Fruit fly (Drosophila melanogaster): ENCODE results near the gene CG6763.

The CG6763 gene

DNA sequence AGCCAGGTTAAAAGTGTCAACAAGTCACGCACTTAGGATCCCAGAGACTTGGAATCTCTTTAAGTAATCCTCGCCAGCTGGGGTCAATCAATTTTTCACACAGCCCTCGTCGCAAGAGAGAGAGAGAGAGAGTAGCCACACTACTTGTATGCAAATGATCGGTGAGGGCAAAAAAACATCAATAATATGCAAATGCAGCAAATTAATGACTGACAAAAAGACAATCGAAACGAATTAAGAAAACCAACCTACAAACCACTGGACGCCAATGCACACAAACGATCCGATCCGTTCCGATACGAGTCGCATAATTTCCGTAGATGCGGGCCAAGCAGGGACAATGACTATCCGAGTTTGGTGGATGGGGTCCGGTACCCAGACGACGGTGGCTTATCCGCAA lies 25.9 kb downstream of the CG6763 start:
- TF ChIP-seq usp (GFP tag; optimal IDR thresholded peaks at IDR 0.05) = no peak

dm6 chr3R:23310151-23310550 lies 26.3 kb downstream of the CG6763 start:
- TF ChIP-seq Rel (GFP tag; optimal IDR thresholded peaks at IDR 0.05) = no peak
- no peak for TF ChIP-seq Rel (tag; optimal IDR thresholded peaks at IDR 0.05)
- no peak for TF ChIP-seq brk (GFP tag; optimal IDR thresholded peaks at IDR 0.05)
- no peak for TF ChIP-seq Mio (GFP tag; optimal IDR thresholded peaks at IDR 0.05)
- no peak for TF ChIP-seq tai (GFP tag; optimal IDR thresholded peaks at IDR 0.05)
- no peak for TF ChIP-seq CrebA (GFP tag; optimal IDR thresholded peaks at IDR 0.05; ENCODE audit: borderline replicate concordance)
- TF ChIP-seq dmrt93B (GFP tag; optimal IDR thresholded peaks at IDR 0.05) = no peak
- no peak for TF ChIP-seq OdsH (GFP tag; optimal IDR thresholded peaks at IDR 0.05)
- TF ChIP-seq jim (GFP tag; optimal IDR thresholded peaks at IDR 0.05) = no peak
- TF ChIP-seq sage (GFP tag; optimal IDR thresholded peaks at IDR 0.05) = no peak
- TF ChIP-seq Myc (optimal IDR thresholded peaks at IDR 0.05) = no peak
- no peak for TF ChIP-seq Hr83 (GFP tag; optimal IDR thresholded peaks at IDR 0.05; ENCODE audit: poor library complexity, severe bottlenecking)
- TF ChIP-seq lola (GFP tag; optimal IDR thresholded peaks at IDR 0.05) = no peak
- no peak for TF ChIP-seq woc (GFP tag; optimal IDR thresholded peaks at IDR 0.05)
- no peak for TF ChIP-seq Vsx2 (GFP tag; optimal IDR thresholded peaks at IDR 0.05; ENCODE audit: partially characterized antibody)
- no peak for TF ChIP-seq fru (GFP tag; optimal IDR thresholded peaks at IDR 0.05)

DNA sequence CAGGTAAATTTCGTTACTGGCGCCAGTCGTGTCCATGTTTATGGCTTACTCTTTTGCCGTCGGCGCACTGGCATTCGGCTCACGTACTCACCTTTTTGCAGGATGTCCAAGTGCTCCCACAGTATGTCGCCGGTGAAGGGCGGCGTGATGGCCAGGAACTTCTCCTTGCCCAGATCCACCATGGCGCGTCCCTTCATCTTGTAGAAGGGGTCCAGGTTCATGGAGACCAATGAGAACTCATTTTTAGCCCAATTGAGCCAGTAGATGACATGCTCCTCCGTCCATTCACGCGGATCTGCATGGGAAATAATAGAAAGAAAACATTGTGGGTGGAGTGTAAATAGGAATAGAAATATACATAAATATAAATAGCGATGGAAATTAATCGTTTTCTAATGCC lies 29.0 kb downstream of the CG6763 start:
- TF ChIP-seq OdsH (GFP tag; optimal IDR thresholded peaks at IDR 0.05) = no peak
- no peak for TF ChIP-seq jim (GFP tag; optimal IDR thresholded peaks at IDR 0.05)
- TF ChIP-seq Dfd (GFP tag; optimal IDR thresholded peaks at IDR 0.05) = no peak
- no peak for TF ChIP-seq tai (GFP tag; optimal IDR thresholded peaks at IDR 0.05)
- no peak for TF ChIP-seq N (GFP tag; optimal IDR thresholded peaks at IDR 0.05)
- no peak for TF ChIP-seq Hnf4 (GFP tag; optimal IDR thresholded peaks at IDR 0.05)
- TF ChIP-seq ey (GFP tag; optimal IDR thresholded peaks at IDR 0.05) = no peak
- no peak for TF ChIP-seq CG9705 (GFP tag; optimal IDR thresholded peaks at IDR 0.05)
- no peak for TF ChIP-seq Dif (GFP tag; optimal IDR thresholded peaks at IDR 0.05; ENCODE audit: partially characterized antibody)
- no peak for TF ChIP-seq dl (GFP tag; optimal IDR thresholded peaks at IDR 0.05; ENCODE audit: insufficient read depth in 1 of 2, partially characterized antibody in 2 of 2)
- no peak for TF ChIP-seq sage (GFP tag; optimal IDR thresholded peaks at IDR 0.05)
- no peak for TF ChIP-seq Hr83 (GFP tag; optimal IDR thresholded peaks at IDR 0.05; ENCODE audit: poor library complexity, severe bottlenecking)
- TF ChIP-seq HLH106 (tag; optimal IDR thresholded peaks at IDR 0.05) = no peak
- TF ChIP-seq sv (GFP tag; optimal IDR thresholded peaks at IDR 0.05) = no peak
- no peak for TF ChIP-seq foxo (GFP tag; optimal IDR thresholded peaks at IDR 0.05)
- no peak for TF ChIP-seq CrebA (GFP tag; optimal IDR thresholded peaks at IDR 0.05; ENCODE audit: borderline replicate concordance)
- TF ChIP-seq fru (GFP tag; optimal IDR thresholded peaks at IDR 0.05) = no peak
- no peak for TF ChIP-seq GATAd (GFP tag; optimal IDR thresholded peaks at IDR 0.05)

- TF ChIP-seq rgr (GFP tag; optimal IDR thresholded peaks at IDR 0.05) = no peak
- TF ChIP-seq sage (GFP tag; optimal IDR thresholded peaks at IDR 0.05) = no peak
- peak; percentile 76 for TF ChIP-seq Dif (GFP tag; optimal IDR thresholded peaks at IDR 0.05; ENCODE audit: partially characterized antibody)
- TF ChIP-seq dl (GFP tag; optimal IDR thresholded peaks at IDR 0.05; ENCODE audit: insufficient read depth in 1 of 2, partially characterized antibody in 2 of 2) = peak; percentile 60 to 67
- TF ChIP-seq Mio (GFP tag; optimal IDR thresholded peaks at IDR 0.05) = no peak
- peak; percentile 27 for TF ChIP-seq jim (GFP tag; optimal IDR thresholded peaks at IDR 0.05)
- no peak for TF ChIP-seq GATAd (GFP tag; optimal IDR thresholded peaks at IDR 0.05)
- no peak for TF ChIP-seq Rel (GFP tag; optimal IDR thresholded peaks at IDR 0.05)
- TF ChIP-seq Rel (tag; optimal IDR thresholded peaks at IDR 0.05) = no peak
- peak; percentile 14 for TF ChIP-seq HLH106 (tag; optimal IDR thresholded peaks at IDR 0.05)
- TF ChIP-seq psq (GFP tag; optimal IDR thresholded peaks at IDR 0.05) = peak; percentile 24
- TF ChIP-seq Vsx2 (GFP tag; optimal IDR thresholded peaks at IDR 0.05; ENCODE audit: partially characterized antibody) = peak; percentile 1
- TF ChIP-seq Jra (GFP tag; optimal IDR thresholded peaks at IDR 0.05) = no peak
- no peak for TF ChIP-seq CG32264 (GFP tag; optimal IDR thresholded peaks at IDR 0.05)
- no peak for TF ChIP-seq Abd-B (GFP tag; optimal IDR thresholded peaks at IDR 0.05)
- peak; percentile 45 for TF ChIP-seq Sp1 (GFP tag; optimal IDR thresholded peaks at IDR 0.05)
- TF ChIP-seq Hnf4 (GFP tag; optimal IDR thresholded peaks at IDR 0.05) = no peak
- TF ChIP-seq Hr83 (GFP tag; optimal IDR thresholded peaks at IDR 0.05; ENCODE audit: poor library complexity, severe bottlenecking) = no peak
Measured at dm6 chr3R:23314332-23314731, 30.5 kb downstream of the CG6763 start.

Data from whole organism, wandering third instar larva.